Fruit fly (Drosophila melanogaster): ENCODE results near the gene CG2685.

DNA sequence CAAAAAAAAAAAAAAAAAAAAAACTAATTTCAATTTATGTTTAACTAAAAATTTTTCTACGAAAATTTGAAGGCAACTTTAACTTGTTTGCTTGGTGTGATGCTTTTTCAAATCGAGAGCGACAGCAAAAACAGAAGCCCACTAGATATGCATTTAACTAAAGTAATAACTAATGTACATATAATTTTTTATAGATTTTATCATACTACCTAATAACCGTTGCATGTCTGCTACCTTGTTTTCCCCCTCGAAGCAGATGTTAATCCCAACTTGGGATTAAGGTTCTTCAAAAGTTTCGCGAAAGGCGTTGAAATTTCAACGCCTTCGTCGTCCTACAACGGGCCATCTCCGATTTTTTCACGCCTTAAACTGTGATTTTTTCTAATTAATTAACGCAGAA lies 30.9 kb downstream of the CG2685 start, which contains the start of gene CG2652:
- TF ChIP-seq psq (optimal IDR thresholded peaks at IDR 0.05) (no peak), Dll (optimal IDR thresholded peaks at IDR 0.05) (no peak), usp (GFP tag; optimal IDR thresholded peaks at IDR 0.05) (no peak), pan (optimal IDR thresholded peaks at IDR 0.05) (no peak), EcR (GFP tag; optimal IDR thresholded peaks at IDR 0.05) (no peak), CG8478 (optimal IDR thresholded peaks at IDR 0.05) (no peak)

All from whole organism.